Worm (Caenorhabditis elegans) whole organism, midembryonic: Measurements from ENCODE around the gene ops-1.

Source experiments
- T22C8.4 ChIP-seq: fragments of 200-800 bp; sonication (Bioruptor generic); IDR thresholded peaks from 2 replicates; pipeline ENCODE4 v1.3.6; 2022; ENCODE audit warnings: missing genetic modification characterization, missing compliant biosample characterization
- cog-1 ChIP-seq: sonication (generic microtip); optimal IDR thresholded peaks from 2 replicates; lab custom pipeline; 2016; ENCODE audit warnings: missing genetic modification characterization, missing compliant biosample characterization
- flt-1 ChIP-seq: fragments of 200-800 bp; sonication (Bioruptor generic); IDR thresholded peaks from 2 replicates; pipeline ENCODE4 v1.3.6; 2022; ENCODE audit warnings: missing genetic modification characterization, missing compliant biosample characterization
- klf-2 ChIP-seq: fragments of 200-800 bp; sonication (Bioruptor generic); conservative IDR thresholded peaks from 2 replicates; pipeline ENCODE4 v1.3.6; 2022; ENCODE audit warnings: missing genetic modification reagents, missing genetic modification characterization, missing compliant biosample characterization
- med-1 ChIP-seq: sonication (generic microtip); optimal IDR thresholded peaks from 2 replicates; lab custom pipeline; 2017; ENCODE audit warnings: missing genetic modification characterization, mild to moderate bottlenecking, missing compliant biosample characterization, antibody characterized with exemption, missing genetic modification reagents; ENCODE audit not compliant: insufficient read depth
- ref-1 ChIP-seq: fragments of 200-800 bp; sonication (Bioruptor generic); conservative IDR thresholded peaks from 2 replicates; pipeline ENCODE4 v1.3.6; 2022; ENCODE audit warnings: missing genetic modification reagents, missing genetic modification characterization, missing compliant biosample characterization
- tab-1 ChIP-seq: fragments of 200-800 bp; sonication (Bioruptor generic); IDR thresholded peaks from 2 replicates; pipeline ENCODE4 v1.3.6; 2022; ENCODE audit warnings: missing genetic modification characterization, missing compliant biosample characterization
- ztf-23 ChIP-seq: fragments of 200-800 bp; sonication (Bioruptor generic); IDR thresholded peaks from 2 replicates; pipeline ENCODE4 v1.3.6; 2022; ENCODE audit warnings: missing genetic modification reagents, missing genetic modification characterization, missing compliant biosample characterization
- ztf-29 ChIP-seq: fragments of 200-800 bp; sonication (Bioruptor generic); IDR thresholded peaks from 2 replicates; pipeline ENCODE4 v1.3.6; 2022; ENCODE audit warnings: missing genetic modification reagents, missing genetic modification characterization, missing compliant biosample characterization

The ops-1 gene

ce11 chrIV:6284277-6284676 is at the start of gene ops-1:
TSS of gene ops-1 (minus strand) at chrIV:6284377.
- TF ChIP-seq ref-1 (no peak), med-1 (GFP tag; lab: Kevin White, UChicago) (no peak), cog-1 (tag; lab: Kevin White, UChicago) (no peak), tab-1 (GFP tag; lab: Robert Waterston, UW) (no peak), klf-2 (GFP tag; lab: Robert Waterston, UW) (no peak), flt-1 (GFP tag; lab: Robert Waterston, UW) (no peak), T22C8.4 (no peak), ztf-29 (no peak)

ce11 chrIV:6333915-6334314 is 49.7 kb upstream of the ops-1 start, which contains the start of gene blos-2:
TSS of gene blos-2 (plus strand) at chrIV:6334215.
- TF ChIP-seq cog-1 (tag; lab: Kevin White, UChicago) = no peak
- TF ChIP-seq med-1 (GFP tag; lab: Kevin White, UChicago) = no peak
- no peak for TF ChIP-seq flt-1 (GFP tag; lab: Robert Waterston, UW)
- TF ChIP-seq T22C8.4 = no peak
- TF ChIP-seq ref-1 = no peak
- no peak for TF ChIP-seq ztf-23
- TF ChIP-seq ztf-29 = no peak
- no peak for TF ChIP-seq tab-1 (GFP tag; lab: Robert Waterston, UW)
- no peak for TF ChIP-seq klf-2 (GFP tag; lab: Robert Waterston, UW)

ce11 chrIV:6330790-6331189 is 46.6 kb upstream of the ops-1 start:
- TF ChIP-seq ztf-23 = no peak
- no peak for TF ChIP-seq tab-1 (GFP tag; lab: Robert Waterston, UW)
- no peak for TF ChIP-seq flt-1 (GFP tag; lab: Robert Waterston, UW)
- no peak for TF ChIP-seq T22C8.4
- no peak for TF ChIP-seq klf-2 (GFP tag; lab: Robert Waterston, UW)
- TF ChIP-seq ztf-29 = no peak
- TF ChIP-seq ref-1 = no peak
- TF ChIP-seq med-1 (GFP tag; lab: Kevin White, UChicago) = no peak
- no peak for TF ChIP-seq cog-1 (tag; lab: Kevin White, UChicago)

- no peak for TF ChIP-seq ref-1
- no peak for TF ChIP-seq ztf-23
- no peak for TF ChIP-seq T22C8.4
Measured at ce11 chrIV:6329339-6329738, 45.2 kb upstream of the ops-1 start, which contains the start of gene seu-1. TSS of gene seu-1 (plus strand) at chrIV:6329639.

ce11 chrIV:6328198-6328597 is 44.0 kb upstream of the ops-1 start:
- TF ChIP-seq flt-1 (GFP tag; lab: Robert Waterston, UW) (no peak), tab-1 (GFP tag; lab: Robert Waterston, UW) (no peak), ztf-29 (no peak), cog-1 (tag; lab: Kevin White, UChicago) (no peak), med-1 (GFP tag; lab: Kevin White, UChicago) (no peak), T22C8.4 (no peak), klf-2 (GFP tag; lab: Robert Waterston, UW) (no peak), ztf-23 (no peak), ref-1 (no peak)

ce11 chrIV:6327363-6328015 is 43.3 kb upstream of the ops-1 start:
- TF ChIP-seq ztf-23 = no peak
- no peak for TF ChIP-seq klf-2 (GFP tag; lab: Robert Waterston, UW)

ce11 chrIV:6326448-6326847 is 42.3 kb upstream of the ops-1 start, which contains the start of gene lsm-8:
TSS of gene lsm-8 (plus strand) at chrIV:6326526.
- TF ChIP-seq ref-1 (no peak), ztf-23 (no peak), klf-2 (GFP tag; lab: Robert Waterston, UW) (no peak), T22C8.4 (no peak), cog-1 (tag; lab: Kevin White, UChicago) (no peak), tab-1 (GFP tag; lab: Robert Waterston, UW) (no peak), med-1 (GFP tag; lab: Kevin White, UChicago) (no peak), flt-1 (GFP tag; lab: Robert Waterston, UW) (no peak), ztf-29 (no peak)

- TF ChIP-seq ztf-23 (no peak), klf-2 (GFP tag; lab: Robert Waterston, UW) (no peak), tab-1 (GFP tag; lab: Robert Waterston, UW) (no peak), ztf-29 (no peak), cog-1 (tag; lab: Kevin White, UChicago) (no peak), T22C8.4 (no peak), med-1 (GFP tag; lab: Kevin White, UChicago) (no peak), flt-1 (GFP tag; lab: Robert Waterston, UW) (no peak), ref-1 (no peak)
Measured at ce11 chrIV:6325772-6326171, 41.6 kb upstream of the ops-1 start.

DNA sequence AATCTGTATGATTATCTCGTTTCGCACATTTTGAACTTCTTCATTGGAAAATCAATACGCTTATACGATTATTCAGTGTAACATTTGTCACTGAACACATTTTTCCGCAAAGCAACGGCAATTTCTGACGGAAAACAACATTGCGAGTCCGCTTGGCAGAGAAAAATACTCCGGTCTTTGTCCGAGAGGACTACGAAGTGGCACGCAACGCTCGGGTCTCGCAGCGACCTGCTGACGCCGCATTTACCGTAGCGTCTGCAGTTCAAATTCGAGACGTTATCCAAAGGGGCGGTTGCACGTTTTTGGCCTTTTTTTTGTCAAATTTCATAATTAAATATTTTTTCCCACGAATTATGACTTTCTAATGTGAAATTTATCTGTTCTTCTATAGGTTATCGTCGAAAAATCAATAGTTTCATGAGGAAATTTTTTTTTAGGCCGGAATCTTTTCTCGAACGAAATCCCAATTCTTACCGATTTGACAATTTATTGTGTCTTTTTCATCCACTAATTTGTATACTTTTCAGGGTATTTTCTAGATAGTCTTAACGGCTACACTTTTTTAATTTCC is 39.6 kb upstream of the ops-1 start, which contains the start of gene sqd-1:
TSS of gene sqd-1 (plus strand) at position 521 of the 571 bp plus-strand sequence.
- TF ChIP-seq ref-1 = no peak
- no peak for TF ChIP-seq med-1 (GFP tag; lab: Kevin White, UChicago)
- TF ChIP-seq ztf-23 = peak; percentile 85
- peak; percentile 60 for TF ChIP-seq cog-1 (tag; lab: Kevin White, UChicago)
- TF ChIP-seq flt-1 (GFP tag; lab: Robert Waterston, UW) = peak; percentile 78
- no peak for TF ChIP-seq tab-1 (GFP tag; lab: Robert Waterston, UW)
- no peak for TF ChIP-seq klf-2 (GFP tag; lab: Robert Waterston, UW)
- no peak for TF ChIP-seq ztf-29
- no peak for TF ChIP-seq T22C8.4

- TF ChIP-seq flt-1 (GFP tag; lab: Robert Waterston, UW) (peak; percentile 62; the same call in 1 of the 2 replicates), T22C8.4 (peak; percentile 38; the same call in 1 of the 2 replicates), ztf-29 (no peak), ztf-23 (peak; percentile 67; the same call in 1 of the 2 replicates), ref-1 (no peak), tab-1 (GFP tag; lab: Robert Waterston, UW) (no peak), med-1 (GFP tag; lab: Kevin White, UChicago) (no peak), cog-1 (tag; lab: Kevin White, UChicago) (peak; percentile 76), klf-2 (GFP tag; lab: Robert Waterston, UW) (0 out of 2 replicates have a peak, but pooled peaks have one; percentile 60)
Measured at ce11 chrIV:6321667-6322066, 37.5 kb upstream of the ops-1 start, which contains the start of gene Y73B6BL.29. TSS of gene Y73B6BL.29 (plus strand) at chrIV:6321929.
